Fruit fly (Drosophila melanogaster) ovary, adult (tissue): ENCODE measurements around the gene mthl15.
A peak's percentile ranks its signal among the peaks of the same experiment; 100 is the strongest.

Source experiments
- CG17801 ChIP-seq: fragments of 200-800 bp; optimal IDR thresholded peaks from 2 replicates; lab custom pipeline; 2019; ENCODE audit warnings: missing biosample characterization, mild to moderate bottlenecking, missing genetic modification characterization, moderate library complexity; ENCODE audit not compliant: partially characterized antibody

The mthl15 gene

dm6 chr2L:10237725-10238446 lies at the start of gene mthl15:
Gene mthl15 (minus strand): TSS chr2L:10238317.
- no peak for TF ChIP-seq CG17801 (GFP tag; lab: Kevin White, UChicago)

dm6 chr2L:10280772-10281171 lies 42.7 kb upstream of the mthl15 start, which contains the start of gene CG34043:
Gene CG34043 (minus strand): TSS chr2L:10280872.
- no peak for TF ChIP-seq CG17801 (GFP tag; lab: Kevin White, UChicago)

- TF ChIP-seq CG17801 (GFP tag; lab: Kevin White, UChicago) = peak; percentile 26
These were observed 40.5 kb upstream of the mthl15 start, which contains the start of gene Utx for dm6 chr2L:10278658-10279057. Gene Utx (minus strand): TSS chr2L:10278811.

dm6 chr2L:10277362-10277761 lies 39.2 kb upstream of the mthl15 start:
- peak; percentile 37 for TF ChIP-seq CG17801 (GFP tag; lab: Kevin White, UChicago)

- no peak for TF ChIP-seq CG17801 (GFP tag; lab: Kevin White, UChicago)
These were observed 38.7 kb upstream of the mthl15 start for dm6 chr2L:10276846-10277245.

dm6 chr2L:10276436-10276835 lies 38.3 kb upstream of the mthl15 start:
- peak; percentile 79 for TF ChIP-seq CG17801 (GFP tag; lab: Kevin White, UChicago)

dm6 chr2L:10272224-10272623 lies 34.1 kb upstream of the mthl15 start, which contains the start of gene trk:
Gene trk (minus strand): TSS chr2L:10272324.
- peak; percentile 34 for TF ChIP-seq CG17801 (GFP tag; lab: Kevin White, UChicago)

dm6 chr2L:10269854-10270253 lies 31.7 kb upstream of the mthl15 start, which contains the start of gene Mulk:
Gene Mulk (plus strand): TSS chr2L:10270051.
- no peak for TF ChIP-seq CG17801 (GFP tag; lab: Kevin White, UChicago)

dm6 chr2L:10268688-10269087 lies 30.6 kb upstream of the mthl15 start, which contains the start of gene CG4957:
Gene CG4957 (plus strand): TSS chr2L:10268872.
- TF ChIP-seq CG17801 (GFP tag; lab: Kevin White, UChicago) = no peak

dm6 chr2L:10266511-10266910 lies 28.4 kb upstream of the mthl15 start, which contains the start of gene CG4953:
Gene CG4953 (plus strand): TSS chr2L:10266703.
- no peak for TF ChIP-seq CG17801 (GFP tag; lab: Kevin White, UChicago)

dm6 chr2L:10265129-10265528 lies 27.0 kb upstream of the mthl15 start, which contains the start of gene Mob3:
Gene Mob3 (plus strand): TSS chr2L:10265336.
- TF ChIP-seq CG17801 (GFP tag; lab: Kevin White, UChicago) = peak; percentile 21

dm6 chr2L:10263830-10264634 lies 25.9 kb upstream of the mthl15 start, which contains the start of gene REPTOR-BP:
Gene REPTOR-BP (plus strand): TSS chr2L:10264125.
- no peak for TF ChIP-seq CG17801 (GFP tag; lab: Kevin White, UChicago)

dm6 chr2L:10263343-10263744 lies 25.2 kb upstream of the mthl15 start, which contains the start of gene Rsf1:
Gene Rsf1 (minus strand): TSS chr2L:10263554.
- no peak for TF ChIP-seq CG17801 (GFP tag; lab: Kevin White, UChicago)

- TF ChIP-seq CG17801 (GFP tag; lab: Kevin White, UChicago) = no peak
These were observed 23.7 kb upstream of the mthl15 start for dm6 chr2L:10261774-10262173.
